Fruit fly (Drosophila melanogaster) whole organism, embryonic: Measurements from ENCODE around the gene Nelf-E.
A peak's percentile ranks its signal among the peaks of the same experiment; 100 is the strongest.

Source experiments
- Antp ChIP-seq: fragments of 200-800 bp; sonication (Bioruptor generic); optimal IDR thresholded peaks from 3 replicates; lab custom pipeline; 2016; ENCODE audit warnings: missing biosample characterization, missing genetic modification characterization
- Blimp-1 ChIP-seq: fragments of 200-800 bp; sonication (Bioruptor generic); optimal IDR thresholded peaks from 3 replicates; lab custom pipeline; 2018; ENCODE audit warnings: missing biosample characterization, missing genetic modification characterization, mild to moderate bottlenecking, moderate library complexity, missing genetic modification reagents
- CG11695 ChIP-seq: fragments of 200-800 bp; sonication (Bioruptor generic); IDR thresholded peaks from 3 replicates; pipeline ENCODE4 v1.3.6; 2022; ENCODE audit warnings: missing biosample characterization, missing genetic modification characterization
- CG12219 ChIP-seq: fragments of 200-800 bp; sonication (Bioruptor generic); optimal IDR thresholded peaks from 3 replicates; lab custom pipeline; 2018; ENCODE audit warnings: missing biosample characterization, mild to moderate bottlenecking, missing genetic modification characterization
- CG15479 ChIP-seq: fragments of 200-800 bp; sonication (Bioruptor generic); optimal IDR thresholded peaks from 3 replicates; lab custom pipeline; 2019; ENCODE audit warnings: missing biosample characterization, mild to moderate bottlenecking, missing genetic modification characterization, moderate library complexity
- CG1603 ChIP-seq: fragments of 200-800 bp; sonication (Bioruptor generic); optimal IDR thresholded peaks from 2 replicates; lab custom pipeline; 2019; ENCODE audit warnings: missing biosample characterization, mild to moderate bottlenecking, missing genetic modification characterization, moderate library complexity
- CG17328 ChIP-seq: fragments of 200-800 bp; sonication (Bioruptor generic); IDR thresholded peaks from 2 replicates; pipeline ENCODE4 v1.3.6; 2022; ENCODE audit warnings: missing biosample characterization, missing genetic modification characterization
- CG17361 ChIP-seq: fragments of 200-800 bp; sonication (Bioruptor generic); IDR thresholded peaks from 3 replicates; pipeline ENCODE4 v1.3.6; 2022; ENCODE audit warnings: missing biosample characterization, missing genetic modification characterization
- CG17802 ChIP-seq: fragments of 200-800 bp; sonication (Bioruptor generic); optimal IDR thresholded peaks from 2 replicates; lab custom pipeline; 2018; ENCODE audit warnings: missing biosample characterization, mild to moderate bottlenecking, missing genetic modification characterization, moderate library complexity
- CG32772 ChIP-seq: fragments of 200-800 bp; sonication (Bioruptor generic); IDR thresholded peaks from 2 replicates; pipeline ENCODE4 v1.3.6; 2022; ENCODE audit warnings: missing biosample characterization, missing genetic modification characterization
- CG4854 ChIP-seq: fragments of 200-800 bp; sonication (Bioruptor generic); optimal IDR thresholded peaks from 2 replicates; lab custom pipeline; 2016; ENCODE audit warnings: missing biosample characterization, missing genetic modification characterization, inconsistent platforms
- CG6272 ChIP-seq: fragments of 200-800 bp; sonication (Bioruptor generic); IDR thresholded peaks from 2 replicates; pipeline ENCODE4 v1.3.6; 2022; ENCODE audit warnings: missing biosample characterization, missing genetic modification characterization
- Fer2 ChIP-seq: fragments of 200-800 bp; sonication (Bioruptor generic); optimal IDR thresholded peaks from 2 replicates; lab custom pipeline; 2018; ENCODE audit warnings: missing biosample characterization, mild to moderate bottlenecking, missing genetic modification characterization, moderate library complexity
- Fer3 ChIP-seq: fragments of 200-800 bp; sonication (Bioruptor generic); optimal IDR thresholded peaks from 2 replicates; lab custom pipeline; 2018; ENCODE audit warnings: missing biosample characterization, mild to moderate bottlenecking, missing genetic modification characterization, moderate library complexity
- Gsc ChIP-seq: fragments of 200-800 bp; sonication (Bioruptor generic); IDR thresholded peaks from 2 replicates; pipeline ENCODE4 v1.3.6; 2022; ENCODE audit warnings: missing biosample characterization, missing genetic modification characterization
- H15 ChIP-seq: fragments of 200-800 bp; sonication (Bioruptor generic); IDR thresholded peaks from 3 replicates; pipeline ENCODE4 v1.3.6; 2022; ENCODE audit warnings: missing biosample characterization, missing genetic modification characterization
- HLH4C ChIP-seq: fragments of 200-800 bp; sonication (Bioruptor generic); IDR thresholded peaks from 3 replicates; pipeline ENCODE4 v1.3.6; 2022; ENCODE audit warnings: missing biosample characterization, missing genetic modification characterization; ENCODE audit not compliant: partially characterized antibody
- Hmx ChIP-seq: fragments of 200-800 bp; sonication (Bioruptor generic); optimal IDR thresholded peaks from 2 replicates; lab custom pipeline; 2016; ENCODE audit warnings: missing biosample characterization, missing genetic modification characterization
- Hsf ChIP-seq: fragments of 200-800 bp; sonication (Bioruptor generic); optimal IDR thresholded peaks from 3 replicates; lab custom pipeline; 2016; ENCODE audit warnings: missing biosample characterization, missing genetic modification characterization
- Med ChIP-seq: fragments of 200-800 bp; sonication (Bioruptor generic); peaks from one replicate; lab custom pipeline; 2016; ENCODE audit warnings: missing biosample characterization, missing genetic modification characterization, mild to moderate bottlenecking, inconsistent platforms, moderate library complexity
- Nf-YC ChIP-seq: fragments of 200-800 bp; optimal IDR thresholded peaks from 3 replicates; lab custom pipeline; 2019; ENCODE audit warnings: missing biosample characterization, mild to moderate bottlenecking, missing genetic modification characterization, moderate library complexity
- Oli ChIP-seq: fragments of 200-800 bp; sonication (Bioruptor generic); optimal IDR thresholded peaks from 2 replicates; lab custom pipeline; 2018; ENCODE audit warnings: missing biosample characterization, mild to moderate bottlenecking, missing genetic modification characterization, moderate library complexity
- PHDP ChIP-seq: fragments of 200-800 bp; sonication (Bioruptor generic); optimal IDR thresholded peaks from 3 replicates; lab custom pipeline; 2018; ENCODE audit warnings: missing biosample characterization, mild to moderate bottlenecking, missing genetic modification characterization, moderate library complexity
- Ravus ChIP-seq: fragments of 200-800 bp; sonication (Bioruptor generic); IDR thresholded peaks from 2 replicates; pipeline ENCODE4 v1.3.6; 2022; ENCODE audit warnings: missing biosample characterization, missing genetic modification characterization
- Sry-β ChIP-seq: fragments of 200-800 bp; sonication (Bioruptor generic); optimal IDR thresholded peaks from 2 replicates; lab custom pipeline; 2018; ENCODE audit warnings: missing biosample characterization, mild to moderate bottlenecking, missing genetic modification characterization, moderate library complexity
- Tbp ChIP-seq: fragments of >200 bp; optimal IDR thresholded peaks from 2 replicates; lab custom pipeline; 2018; ENCODE audit warnings: missing biosample characterization, missing genetic modification characterization
- Usf ChIP-seq: fragments of 200-800 bp; sonication (Bioruptor generic); optimal IDR thresholded peaks from 2 replicates; lab custom pipeline; 2017; ENCODE audit warnings: missing genotype, missing biosample characterization, missing genetic modification characterization
- ara ChIP-seq: fragments of 200-800 bp; sonication (Bioruptor generic); IDR thresholded peaks from 2 replicates; pipeline ENCODE4 v1.3.6; 2022; ENCODE audit warnings: missing biosample characterization, missing genetic modification characterization
- cwo ChIP-seq: fragments of 200-800 bp; sonication (Bioruptor generic); optimal IDR thresholded peaks from 3 replicates; lab custom pipeline; 2017; ENCODE audit warnings: missing biosample characterization, missing genetic modification characterization, mild to moderate bottlenecking, moderate library complexity, missing genetic modification reagents
- dimm ChIP-seq: fragments of 200-800 bp; sonication (Bioruptor generic); IDR thresholded peaks from 2 replicates; pipeline ENCODE4 v1.3.6; 2022; ENCODE audit warnings: missing biosample characterization, missing genetic modification characterization
- en ChIP-seq: fragments of 200-800 bp; sonication (Bioruptor generic); optimal IDR thresholded peaks from 2 replicates; lab custom pipeline; 2016; ENCODE audit warnings: missing biosample characterization, missing genetic modification characterization
- exex ChIP-seq: fragments of 200-800 bp; sonication (Bioruptor generic); optimal IDR thresholded peaks from 4 replicates; lab custom pipeline; 2018; ENCODE audit warnings: missing biosample characterization, mild to moderate bottlenecking, missing genetic modification characterization, moderate library complexity
- ftz-f1 ChIP-seq: fragments of 200-800 bp; sonication (Bioruptor generic); optimal IDR thresholded peaks from 2 replicates; lab custom pipeline; 2016; ENCODE audit warnings: missing biosample characterization, missing genetic modification characterization
- gcm ChIP-seq: fragments of 200-800 bp; sonication (Bioruptor generic); optimal IDR thresholded peaks from 2 replicates; lab custom pipeline; 2019; ENCODE audit warnings: missing biosample characterization, mild to moderate bottlenecking, missing genetic modification characterization, moderate library complexity
- hb ChIP-seq: fragments of 200-800 bp; sonication (Bioruptor generic); IDR thresholded peaks from 3 replicates; pipeline ENCODE4 v1.3.6; 2022; ENCODE audit warnings: missing biosample characterization, missing genetic modification characterization; ENCODE audit not compliant: partially characterized antibody
- jumu ChIP-seq: fragments of 200-800 bp; sonication (Bioruptor generic); optimal IDR thresholded peaks from 3 replicates; lab custom pipeline; 2016; ENCODE audit warnings: missing biosample characterization, missing genetic modification characterization
- kay ChIP-seq: fragments of 200-800 bp; sonication (Bioruptor generic); optimal IDR thresholded peaks from 2 replicates; lab custom pipeline; 2016; ENCODE audit warnings: missing biosample characterization, missing genetic modification characterization
- peb ChIP-seq: fragments of 200-800 bp; sonication (Bioruptor generic); IDR thresholded peaks from 2 replicates; pipeline ENCODE4 v1.3.6; 2022; ENCODE audit warnings: missing biosample characterization, missing genetic modification characterization
- pros ChIP-seq: fragments of 200-800 bp; sonication (Bioruptor generic); optimal IDR thresholded peaks from 3 replicates; lab custom pipeline; 2019; ENCODE audit warnings: missing biosample characterization, mild to moderate bottlenecking, missing genetic modification characterization, moderate library complexity
- sd ChIP-seq: fragments of 200-800 bp; sonication (Bioruptor generic); optimal IDR thresholded peaks from 3 replicates; lab custom pipeline; 2018; ENCODE audit warnings: missing biosample characterization, mild to moderate bottlenecking, missing genetic modification characterization, moderate library complexity
- sens-2 ChIP-seq: fragments of 200-800 bp; sonication (Bioruptor generic); IDR thresholded peaks from 2 replicates; pipeline ENCODE4 v1.3.6; 2022; ENCODE audit warnings: missing biosample characterization, missing genetic modification characterization
- sug ChIP-seq: fragments of 200-800 bp; optimal IDR thresholded peaks from 2 replicates; lab custom pipeline; 2019; ENCODE audit warnings: missing biosample characterization, mild to moderate bottlenecking, missing genetic modification characterization, moderate library complexity
- tll ChIP-seq, 2 experiments: fragments of 200-800 bp in 1 of 2; fragments of >200 bp in 1 of 2; sonication (Bioruptor generic) in 1 of 2; optimal IDR thresholded peaks; 2 replicates each; lab custom pipeline; 2017 to 2019; ENCODE audit warnings: missing biosample characterization in 2 of 2, missing genetic modification characterization in 2 of 2, mild to moderate bottlenecking in 1 of 2, moderate library complexity in 1 of 2
- tna ChIP-seq: fragments of 200-800 bp; sonication (Bioruptor generic); IDR thresholded peaks from 2 replicates; pipeline ENCODE4 v1.3.6; 2022; ENCODE audit warnings: missing biosample characterization, missing genetic modification characterization; ENCODE audit not compliant: partially characterized antibody
- toy ChIP-seq: fragments of 200-800 bp; sonication (Bioruptor generic); IDR thresholded peaks from 2 replicates; pipeline ENCODE4 v1.3.6; 2022; ENCODE audit warnings: missing biosample characterization, missing genetic modification characterization
- unc-4 ChIP-seq: fragments of 200-800 bp; sonication (Bioruptor generic); IDR thresholded peaks from 2 replicates; pipeline ENCODE4 v1.3.6; 2022; ENCODE audit warnings: missing biosample characterization, missing genetic modification characterization; ENCODE audit not compliant: partially characterized antibody
- zen2 ChIP-seq: fragments of 200-800 bp; sonication (Bioruptor generic); IDR thresholded peaks from 3 replicates; pipeline ENCODE4 v1.3.6; 2022; ENCODE audit warnings: missing biosample characterization, missing genetic modification characterization; ENCODE audit not compliant: partially characterized antibody

Nelf-E gene

dm6 chr3L:8557018-8557417, 43.7 kb downstream of the Nelf-E start (continued):
- TF ChIP-seq Nf-YC (tag; lab: Kevin White, UChicago) = peak; percentile 89
- TF ChIP-seq Med (GFP tag; lab: Kevin White, UChicago) = no peak
- no peak for TF ChIP-seq H15 (GFP tag; lab: Robert Waterston, UW)
- TF ChIP-seq tll (GFP tag; optimal IDR thresholded peaks at IDR 0.05; lab: Kevin White, UChicago) = peak in 1 of 2 experiments; percentile 28
- TF ChIP-seq pros = peak; percentile 68
- no peak for TF ChIP-seq CG17361 (GFP tag; lab: Robert Waterston, UW)
- no peak for TF ChIP-seq zen2 (GFP tag; lab: Robert Waterston, UW)

dm6 chr3L:8554024-8554642, 46.5 kb downstream of the Nelf-E start:
- TF ChIP-seq CG15479 (GFP tag; lab: Kevin White, UChicago) = no peak
- TF ChIP-seq Blimp-1 = peak; percentile 72
- peak; percentile 74 for TF ChIP-seq ftz-f1 (GFP tag; lab: Kevin White, UChicago)
- no peak for TF ChIP-seq kay (GFP tag; lab: Kevin White, UChicago)
- no peak for TF ChIP-seq Usf
- TF ChIP-seq tna = no peak
- no peak for TF ChIP-seq Gsc (GFP tag; lab: Robert Waterston, UW)
- TF ChIP-seq ara (GFP tag; lab: Robert Waterston, UW) = 0 out of 2 replicates have a peak, but pooled peaks have one; percentile 43
- TF ChIP-seq tll (GFP tag; optimal IDR thresholded peaks at IDR 0.05; lab: Kevin White, UChicago) = peak in 1 of 2 experiments; percentile 23
- TF ChIP-seq Antp (GFP tag; lab: Kevin White, UChicago) = no peak
- no peak for TF ChIP-seq CG17802
- no peak for TF ChIP-seq toy
- TF ChIP-seq Hmx (GFP tag; lab: Kevin White, UChicago) = no peak
- TF ChIP-seq sens-2 = no peak
- TF ChIP-seq cwo = peak; percentile 76
- no peak for TF ChIP-seq CG6272 (GFP tag; lab: Robert Waterston, UW)
- no peak for TF ChIP-seq en
- TF ChIP-seq CG11695 = no peak
- TF ChIP-seq zen2 (GFP tag; lab: Robert Waterston, UW) = no peak
- no peak for TF ChIP-seq Ravus (GFP tag; lab: Robert Waterston, UW)
- TF ChIP-seq CG32772 (GFP tag; lab: Robert Waterston, UW) = no peak
- no peak for TF ChIP-seq Tbp (GFP tag; lab: Kevin White, UChicago)
- TF ChIP-seq CG17328 = no peak
- no peak for TF ChIP-seq hb (GFP tag; lab: Robert Waterston, UW)
- TF ChIP-seq CG4854 (GFP tag; lab: Kevin White, UChicago) = no peak
- TF ChIP-seq unc-4 = no peak
- TF ChIP-seq Fer2 = no peak
- no peak for TF ChIP-seq Hsf (GFP tag; lab: Kevin White, UChicago)
- no peak for TF ChIP-seq Fer3 (tag; lab: Kevin White, UChicago)
- TF ChIP-seq CG1603 (tag; lab: Kevin White, UChicago) = no peak
- peak; percentile 68 for TF ChIP-seq sd
- no peak for TF ChIP-seq dimm (GFP tag; lab: Robert Waterston, UW)
- TF ChIP-seq sug (tag; lab: Kevin White, UChicago) = peak; percentile 66
- no peak for TF ChIP-seq CG12219 (GFP tag; lab: Kevin White, UChicago)
- no peak for TF ChIP-seq jumu (GFP tag; lab: Kevin White, UChicago)
- no peak for TF ChIP-seq gcm (GFP tag; lab: Kevin White, UChicago)
- TF ChIP-seq Sry-β = no peak
- no peak for TF ChIP-seq PHDP (tag; lab: Kevin White, UChicago)
- no peak for TF ChIP-seq peb (GFP tag; lab: Robert Waterston, UW)
- TF ChIP-seq exex (tag; lab: Kevin White, UChicago) = peak; percentile 57
- TF ChIP-seq HLH4C = no peak
- TF ChIP-seq Oli (tag; lab: Kevin White, UChicago) = no peak
